Fruit fly (Drosophila melanogaster) whole organism, embryonic: ENCODE data around the gene COX6B.
A peak's percentile ranks its signal among the peaks of the same experiment; 100 is the strongest.

Experiments used
- ATbp ChIP-seq: fragments of 200-800 bp; sonication (Bioruptor generic); optimal IDR thresholded peaks from 2 replicates; lab custom pipeline; 2017; ENCODE audit warnings: missing biosample characterization, mild to moderate bottlenecking, missing genetic modification characterization, missing genetic modification reagents
- Aef1 ChIP-seq: fragments of 200-800 bp; sonication (Bioruptor generic); IDR thresholded peaks from 3 replicates; pipeline ENCODE4 v1.3.6; 2022; ENCODE audit warnings: missing biosample characterization, missing genetic modification characterization
- CG10209 ChIP-seq: fragments of 200-800 bp; sonication (Bioruptor generic); optimal IDR thresholded peaks from 3 replicates; lab custom pipeline; 2017; ENCODE audit warnings: missing biosample characterization, mild to moderate bottlenecking, missing genetic modification characterization, missing genetic modification reagents
- CG10543 ChIP-seq: fragments of 200-800 bp; sonication (Bioruptor generic); optimal IDR thresholded peaks from 3 replicates; lab custom pipeline; 2017; ENCODE audit warnings: missing biosample characterization, mild to moderate bottlenecking, missing genetic modification characterization, moderate library complexity
- CG11456 ChIP-seq: fragments of 200-800 bp; sonication (Bioruptor generic); IDR thresholded peaks from 3 replicates; pipeline ENCODE4 v1.3.6; 2022; ENCODE audit warnings: missing biosample characterization, missing genetic modification characterization
- CG13424 ChIP-seq: fragments of 200-800 bp; sonication (Bioruptor generic); optimal IDR thresholded peaks from 2 replicates; lab custom pipeline; 2019; ENCODE audit warnings: missing biosample characterization, mild to moderate bottlenecking, missing genetic modification characterization, moderate library complexity
- CG15479 ChIP-seq: fragments of 200-800 bp; sonication (Bioruptor generic); optimal IDR thresholded peaks from 3 replicates; lab custom pipeline; 2019; ENCODE audit warnings: missing biosample characterization, mild to moderate bottlenecking, missing genetic modification characterization, moderate library complexity
- CG15696 ChIP-seq: fragments of 200-800 bp; sonication (Bioruptor generic); optimal IDR thresholded peaks from 2 replicates; lab custom pipeline; 2019; ENCODE audit warnings: missing biosample characterization, mild to moderate bottlenecking, missing genetic modification characterization, moderate library complexity
- CG16863 ChIP-seq: fragments of 200-800 bp; sonication (Bioruptor generic); optimal IDR thresholded peaks from 3 replicates; lab custom pipeline; 2016; ENCODE audit warnings: missing biosample characterization, missing genetic modification characterization
- CG18619 ChIP-seq: fragments of 200-800 bp; sonication (Bioruptor generic); optimal IDR thresholded peaks from 3 replicates; lab custom pipeline; 2017; ENCODE audit warnings: missing biosample characterization, mild to moderate bottlenecking, missing genetic modification characterization
- CG2199 ChIP-seq: fragments of 200-800 bp; sonication (Bioruptor generic); IDR thresholded peaks from 3 replicates; pipeline ENCODE4 v1.3.6; 2022; ENCODE audit warnings: missing biosample characterization, missing genetic modification characterization
- CG2712 ChIP-seq: fragments of 200-800 bp; optimal IDR thresholded peaks from 3 replicates; lab custom pipeline; 2019; ENCODE audit warnings: missing biosample characterization, mild to moderate bottlenecking, missing genetic modification characterization, moderate library complexity
- CG2875 ChIP-seq: fragments of 200-800 bp; sonication (Bioruptor generic); optimal IDR thresholded peaks from 2 replicates; lab custom pipeline; 2017; ENCODE audit warnings: missing biosample characterization, mild to moderate bottlenecking, missing genetic modification characterization, missing genetic modification reagents
- CG4360 ChIP-seq: fragments of 200-800 bp; sonication (Bioruptor generic); IDR thresholded peaks from 2 replicates; pipeline ENCODE4 v1.3.6; 2022; ENCODE audit warnings: missing biosample characterization, missing genetic modification characterization
- CG4404 ChIP-seq: fragments of 200-800 bp; sonication (Bioruptor generic); IDR thresholded peaks from 2 replicates; pipeline ENCODE4 v1.3.6; 2022; ENCODE audit warnings: missing biosample characterization, missing genetic modification characterization
- CG4617 ChIP-seq: fragments of 200-800 bp; sonication (Bioruptor generic); optimal IDR thresholded peaks from 3 replicates; lab custom pipeline; 2016; ENCODE audit warnings: missing biosample characterization, missing genetic modification characterization, borderline replicate concordance
- CG8478 ChIP-seq: fragments of >200 bp; optimal IDR thresholded peaks from 2 replicates; lab custom pipeline; 2018
- CoRest ChIP-seq: fragments of 200-800 bp; sonication (Bioruptor generic); optimal IDR thresholded peaks from 3 replicates; lab custom pipeline; 2018; ENCODE audit warnings: missing biosample characterization, mild to moderate bottlenecking, missing genetic modification characterization, moderate library complexity
- Elba2 ChIP-seq: fragments of 200-800 bp; sonication (Bioruptor generic); optimal IDR thresholded peaks from 3 replicates; lab custom pipeline; 2016; ENCODE audit warnings: missing biosample characterization, missing genetic modification characterization
- HLH54F ChIP-seq: fragments of 200-800 bp; sonication (Bioruptor generic); optimal IDR thresholded peaks from 3 replicates; lab custom pipeline; 2016; ENCODE audit warnings: missing biosample characterization, missing genetic modification characterization
- HLHmδ ChIP-seq: fragments of 200-800 bp; sonication (Bioruptor generic); optimal IDR thresholded peaks from 2 replicates; lab custom pipeline; 2018; ENCODE audit warnings: missing biosample characterization, mild to moderate bottlenecking, missing genetic modification characterization, moderate library complexity
- Hr51 ChIP-seq, 2 experiments: fragments of 200-800 bp; sonication (Bioruptor generic); optimal IDR thresholded peaks; 2 replicates in 1 of 2; 3 replicates in 1 of 2; lab custom pipeline; 2016 to 2018; ENCODE audit warnings: missing biosample characterization in 2 of 2, missing genetic modification characterization in 2 of 2, mild to moderate bottlenecking in 1 of 2, moderate library complexity in 1 of 2
- Myb ChIP-seq: fragments of 200-800 bp; sonication (Bioruptor generic); optimal IDR thresholded peaks from 2 replicates; lab custom pipeline; 2016; ENCODE audit warnings: missing biosample characterization, missing genetic modification characterization
- Nf-YC ChIP-seq: fragments of 200-800 bp; optimal IDR thresholded peaks from 3 replicates; lab custom pipeline; 2019; ENCODE audit warnings: missing biosample characterization, mild to moderate bottlenecking, missing genetic modification characterization, moderate library complexity
- Oaz ChIP-seq: fragments of 200-800 bp; sonication (Bioruptor generic); IDR thresholded peaks from 2 replicates; pipeline ENCODE4 v1.3.6; 2022; ENCODE audit warnings: missing biosample characterization, missing genetic modification characterization
- PHDP ChIP-seq: fragments of 200-800 bp; sonication (Bioruptor generic); optimal IDR thresholded peaks from 3 replicates; lab custom pipeline; 2018; ENCODE audit warnings: missing biosample characterization, mild to moderate bottlenecking, missing genetic modification characterization, moderate library complexity
- Ptx1 ChIP-seq: fragments of 200-800 bp; sonication (Bioruptor generic); IDR thresholded peaks from 2 replicates; pipeline ENCODE4 v1.3.6; 2022; ENCODE audit warnings: missing biosample characterization, missing genetic modification characterization
- Rfx ChIP-seq: fragments of 200-800 bp; sonication (Bioruptor generic); IDR thresholded peaks from 2 replicates; pipeline ENCODE4 v1.3.6; 2022; ENCODE audit warnings: missing biosample characterization, missing genetic modification characterization
- Scr ChIP-seq: fragments of 200-800 bp; sonication (Bioruptor generic); IDR thresholded peaks from 2 replicates; pipeline ENCODE4 v1.3.6; 2022; ENCODE audit warnings: missing biosample characterization, missing genetic modification characterization; ENCODE audit not compliant: partially characterized antibody
- Side ChIP-seq: fragments of 200-800 bp; sonication (Bioruptor generic); optimal IDR thresholded peaks from 2 replicates; lab custom pipeline; 2016; ENCODE audit warnings: missing biosample characterization, missing genetic modification characterization
- Sin3A ChIP-seq: fragments of >200 bp; optimal IDR thresholded peaks from 2 replicates; lab custom pipeline; 2018
- Six4 ChIP-seq: fragments of 200-800 bp; sonication (Bioruptor generic); optimal IDR thresholded peaks from 2 replicates; lab custom pipeline; 2016; ENCODE audit warnings: missing biosample characterization, missing genetic modification characterization
- Sry-δ ChIP-seq: fragments of 200-800 bp; sonication (Bioruptor generic); optimal IDR thresholded peaks from 2 replicates; lab custom pipeline; 2016; ENCODE audit warnings: missing biosample characterization, missing genetic modification characterization
- Trl ChIP-seq, 3 experiments: fragments of >200 bp in 2 of 3; fragments of 200-800 bp in 1 of 3; sonication (Bioruptor generic) in 1 of 3; optimal IDR thresholded peaks; 2 replicates in 1 of 3; 3 replicates in 2 of 3; lab custom pipeline; 2016 to 2017; ENCODE audit warnings: missing biosample characterization in 1 of 3, missing genetic modification characterization in 1 of 3
- bab2 ChIP-seq: fragments of 200-800 bp; sonication (Bioruptor generic); optimal IDR thresholded peaks from 2 replicates; lab custom pipeline; 2016; ENCODE audit warnings: missing biosample characterization, missing genetic modification characterization
- caup ChIP-seq: fragments of 200-800 bp; sonication (Bioruptor generic); optimal IDR thresholded peaks from 3 replicates; lab custom pipeline; 2017; ENCODE audit warnings: missing biosample characterization, mild to moderate bottlenecking, missing genetic modification characterization, moderate library complexity; ENCODE audit not compliant: severe bottlenecking
- cg ChIP-seq: fragments of 200-800 bp; sonication (Bioruptor generic); optimal IDR thresholded peaks from 3 replicates; lab custom pipeline; 2019; ENCODE audit warnings: missing biosample characterization, mild to moderate bottlenecking, missing genetic modification characterization, moderate library complexity
- ci ChIP-seq: fragments of 200-800 bp; sonication (Bioruptor generic); IDR thresholded peaks from 3 replicates; pipeline ENCODE4 v1.3.6; 2022; ENCODE audit warnings: missing biosample characterization, missing genetic modification characterization
- cwo ChIP-seq: fragments of 200-800 bp; sonication (Bioruptor generic); optimal IDR thresholded peaks from 3 replicates; lab custom pipeline; 2017; ENCODE audit warnings: missing biosample characterization, missing genetic modification characterization, mild to moderate bottlenecking, moderate library complexity, missing genetic modification reagents
- dysf ChIP-seq: fragments of 200-800 bp; sonication (Bioruptor generic); IDR thresholded peaks from 3 replicates; pipeline ENCODE4 v1.3.6; 2022; ENCODE audit warnings: missing biosample characterization, missing genetic modification characterization
- ewg ChIP-seq: fragments of 200-800 bp; sonication (Bioruptor generic); optimal IDR thresholded peaks from 3 replicates; lab custom pipeline; 2017; ENCODE audit warnings: mild to moderate bottlenecking, missing biosample characterization, missing genetic modification reagents, missing genetic modification characterization
- fru ChIP-seq: fragments of >200 bp; optimal IDR thresholded peaks from 2 replicates; lab custom pipeline; 2017
- insv ChIP-seq, 2 experiments: fragments of 200-800 bp; sonication (Bioruptor generic); optimal IDR thresholded peaks; 3 replicates each; lab custom pipeline; 2016 to 2018; ENCODE audit warnings: missing biosample characterization in 2 of 2, missing genetic modification characterization in 2 of 2
- nom ChIP-seq: fragments of 200-800 bp; sonication (Bioruptor generic); optimal IDR thresholded peaks from 2 replicates; lab custom pipeline; 2017; ENCODE audit warnings: missing biosample characterization, missing genetic modification characterization, mild to moderate bottlenecking, moderate library complexity, missing genetic modification reagents
- ranshi ChIP-seq: fragments of 200-800 bp; sonication (Bioruptor generic); IDR thresholded peaks from 2 replicates; pipeline ENCODE4 v1.3.6; 2022; ENCODE audit warnings: missing biosample characterization, missing genetic modification characterization
- sim ChIP-seq: fragments of 200-800 bp; sonication (Bioruptor generic); IDR thresholded peaks from 2 replicates; pipeline ENCODE4 v1.3.6; 2022; ENCODE audit warnings: missing biosample characterization, missing genetic modification characterization
- sug ChIP-seq: fragments of 200-800 bp; optimal IDR thresholded peaks from 2 replicates; lab custom pipeline; 2019; ENCODE audit warnings: missing biosample characterization, mild to moderate bottlenecking, missing genetic modification characterization, moderate library complexity
- ttk ChIP-seq: fragments of 200-800 bp; sonication (Bioruptor generic); IDR thresholded peaks from 2 replicates; pipeline ENCODE4 v2.1.2; 2022; ENCODE audit warnings: missing biosample characterization, missing genetic modification characterization
- wek ChIP-seq: fragments of 200-800 bp; sonication (Bioruptor generic); optimal IDR thresholded peaks from 3 replicates; lab custom pipeline; 2018; ENCODE audit warnings: missing biosample characterization, mild to moderate bottlenecking, missing genetic modification characterization, moderate library complexity
- zfh2 ChIP-seq: fragments of 200-800 bp; sonication (Bioruptor generic); optimal IDR thresholded peaks from 2 replicates; lab custom pipeline; 2016; ENCODE audit warnings: missing biosample characterization, missing genetic modification characterization

COX6B gene

DNA sequence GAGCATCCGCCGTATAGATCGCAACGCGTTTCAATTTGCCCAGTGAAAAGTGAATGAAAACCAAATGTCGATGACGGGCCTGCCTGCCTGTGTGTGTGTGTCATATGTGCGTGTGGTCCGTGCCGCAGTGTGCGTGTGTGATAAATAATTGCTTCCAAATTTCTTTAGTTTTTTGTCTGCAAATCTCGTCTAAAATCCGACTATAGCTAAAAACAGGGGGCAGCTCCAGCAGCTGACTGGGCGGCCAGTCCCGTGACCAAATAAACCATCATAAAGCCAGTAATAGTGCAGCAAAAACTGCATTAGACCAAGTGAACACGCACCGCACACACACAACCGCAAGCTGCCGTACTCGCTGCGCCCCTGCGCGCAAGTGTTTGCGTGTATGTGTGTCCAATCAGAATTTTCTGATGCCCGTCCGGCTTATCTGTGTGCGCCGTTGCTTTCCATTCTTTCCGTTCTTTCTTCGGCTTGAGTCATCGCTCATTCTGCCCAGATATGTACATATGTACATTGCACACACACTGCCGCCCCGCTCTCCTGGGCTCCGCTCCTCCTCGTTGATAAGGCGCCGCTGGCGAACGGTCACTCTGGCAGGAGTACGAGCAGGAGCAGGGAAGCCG lies 46.8 kb downstream of the COX6B start (continued):
- TF ChIP-seq Sry-δ: no peak
- no peak for TF ChIP-seq bab2 (GFP tag; lab: Kevin White, UChicago)
- TF ChIP-seq CG11456 (GFP tag; lab: Robert Waterston, UW): 0 out of 3 replicates have a peak, but pooled peaks have one; percentile 22
- TF ChIP-seq Ptx1: no peak
- no peak for TF ChIP-seq zfh2
- TF ChIP-seq Aef1 (GFP tag; lab: Robert Waterston, UW): no peak
- TF ChIP-seq CG18619: no peak
- no peak for TF ChIP-seq CoRest (tag; lab: Kevin White, UChicago)
- TF ChIP-seq CG8478 (lab: Kevin White, UChicago): peak; percentile 92
- TF ChIP-seq ttk (GFP tag; lab: Robert Waterston, UW): no peak
- peak; percentile 56; the same call in 1 of the 3 replicates for TF ChIP-seq ci (GFP tag; lab: Robert Waterston, UW)
- no peak for TF ChIP-seq caup
- TF ChIP-seq CG15479: peak; percentile 62
- peak; percentile 17 for TF ChIP-seq CG4617
- TF ChIP-seq fru (lab: Kevin White, UChicago): peak; percentile 23
- peak; percentile 25 for TF ChIP-seq ewg (GFP tag; lab: Kevin White, UChicago)
- TF ChIP-seq HLHmδ (GFP tag; lab: Kevin White, UChicago): peak; percentile 39
- peak in 1 of 2 experiments; percentile 10 for TF ChIP-seq Trl (optimal IDR thresholded peaks at IDR 0.05; lab: Kevin White, UChicago)
- no peak for TF ChIP-seq Trl (GFP tag; optimal IDR thresholded peaks at IDR 0.05; lab: Kevin White, UChicago)
- TF ChIP-seq sug (tag; lab: Kevin White, UChicago): peak; percentile 45
- TF ChIP-seq CG4404 (GFP tag; lab: Robert Waterston, UW): no peak
- TF ChIP-seq HLH54F (GFP tag; lab: Kevin White, UChicago): no peak
- TF ChIP-seq CG15696 (tag; lab: Kevin White, UChicago): peak; percentile 44
- TF ChIP-seq CG4360: no peak
- peak; percentile 20; the same call in 1 of the 2 replicates for TF ChIP-seq Rfx (GFP tag; lab: Robert Waterston, UW)
- no peak for TF ChIP-seq cwo (GFP tag; lab: Kevin White, UChicago)
- no peak for TF ChIP-seq PHDP (tag; lab: Kevin White, UChicago)
- TF ChIP-seq CG2199 (GFP tag; lab: Robert Waterston, UW): 0 out of 3 replicates have a peak, but pooled peaks have one; percentile 15
- no peak for TF ChIP-seq Sin3A
- TF ChIP-seq CG10209 (GFP tag; lab: Kevin White, UChicago): peak; percentile 3
- no peak for TF ChIP-seq Side (GFP tag; lab: Kevin White, UChicago)
- TF ChIP-seq Myb (GFP tag; lab: Kevin White, UChicago): no peak
- no peak for TF ChIP-seq CG13424 (tag; lab: Kevin White, UChicago)
- peak; percentile 42 for TF ChIP-seq CG10543 (GFP tag; lab: Kevin White, UChicago)
- TF ChIP-seq CG16863 (GFP tag; lab: Kevin White, UChicago): peak; percentile 1
- peak; percentile 18 for TF ChIP-seq CG2875 (GFP tag; lab: Kevin White, UChicago)
- TF ChIP-seq Scr (GFP tag; lab: Robert Waterston, UW): 0 out of 2 replicates have a peak, but pooled peaks have one; percentile 2
- TF ChIP-seq wek: peak; percentile 40
- no peak for TF ChIP-seq Oaz (GFP tag; lab: Robert Waterston, UW)
- TF ChIP-seq Nf-YC (tag; lab: Kevin White, UChicago): peak; percentile 93
- TF ChIP-seq dysf: no peak
- TF ChIP-seq sim (GFP tag; lab: Robert Waterston, UW): no peak
- TF ChIP-seq ranshi (GFP tag; lab: Robert Waterston, UW): 0 out of 2 replicates have a peak, but pooled peaks have one; percentile 27
- no peak for TF ChIP-seq Six4 (GFP tag; lab: Kevin White, UChicago)
- peak; percentile 65 to 93 for TF ChIP-seq insv (GFP tag; optimal IDR thresholded peaks at IDR 0.05; lab: Kevin White, UChicago)
- peak; percentile 23 for TF ChIP-seq ATbp
- TF ChIP-seq CG2712 (tag; lab: Kevin White, UChicago): peak; percentile 3
- peak; percentile 76 for TF ChIP-seq Elba2 (GFP tag; lab: Kevin White, UChicago)
- TF ChIP-seq nom: peak; percentile 57
- TF ChIP-seq cg (GFP tag; lab: Kevin White, UChicago): peak; percentile 98
- peak in 1 of 2 experiments; percentile 11 for TF ChIP-seq Hr51 (GFP tag; optimal IDR thresholded peaks at IDR 0.05; lab: Kevin White, UChicago)
